Fruit fly (Drosophila melanogaster) whole organism, embryonic: ENCODE data around the gene CG31103.

ENCODE experiments used
- CG10366 ChIP-seq: fragments of 200-800 bp; sonication (Bioruptor generic); IDR thresholded peaks from 2 replicates; pipeline ENCODE4 v1.3.6; 2022; ENCODE audit warnings: missing biosample characterization, missing genetic modification characterization
- CG10565 ChIP-seq: fragments of 200-800 bp; sonication (Bioruptor generic); optimal IDR thresholded peaks from 3 replicates; lab custom pipeline; 2016; ENCODE audit warnings: missing biosample characterization, mild to moderate bottlenecking, missing genetic modification characterization
- CG11093 ChIP-seq: fragments of 200-800 bp; sonication (Bioruptor generic); IDR thresholded peaks from 3 replicates; pipeline ENCODE4 v1.3.6; 2022; ENCODE audit warnings: missing biosample characterization, missing genetic modification characterization
- CG12155 ChIP-seq: fragments of 200-800 bp; sonication (Bioruptor generic); optimal IDR thresholded peaks from 3 replicates; lab custom pipeline; 2016; ENCODE audit warnings: missing biosample characterization, missing genetic modification characterization
- CG1233 ChIP-seq: fragments of 200-800 bp; sonication (Bioruptor generic); optimal IDR thresholded peaks from 4 replicates; lab custom pipeline; 2018; ENCODE audit warnings: missing biosample characterization, mild to moderate bottlenecking, missing genetic modification characterization
- CG12769 ChIP-seq: fragments of 200-800 bp; sonication (Bioruptor generic); optimal IDR thresholded peaks from 2 replicates; lab custom pipeline; 2019; ENCODE audit warnings: missing biosample characterization, mild to moderate bottlenecking, missing genetic modification characterization, moderate library complexity
- CG13123 ChIP-seq: fragments of 200-800 bp; sonication (Bioruptor generic); optimal IDR thresholded peaks from 2 replicates; lab custom pipeline; 2016; ENCODE audit warnings: missing biosample characterization, missing genetic modification characterization
- CG13624 ChIP-seq: fragments of 200-800 bp; sonication (Bioruptor generic); optimal IDR thresholded peaks from 2 replicates; lab custom pipeline; 2016; ENCODE audit warnings: missing biosample characterization, missing genetic modification characterization
- CG14441 ChIP-seq: fragments of 200-800 bp; sonication (Bioruptor generic); IDR thresholded peaks from 2 replicates; pipeline ENCODE4 v1.3.6; 2022; ENCODE audit warnings: missing biosample characterization, missing genetic modification characterization
- CG17385 ChIP-seq: fragments of 200-800 bp; sonication (Bioruptor generic); optimal IDR thresholded peaks from 3 replicates; lab custom pipeline; 2018; ENCODE audit warnings: missing biosample characterization, mild to moderate bottlenecking, missing genetic modification characterization
- CG18262 ChIP-seq: fragments of 200-800 bp; optimal IDR thresholded peaks from 3 replicates; lab custom pipeline; 2019; ENCODE audit warnings: missing biosample characterization, mild to moderate bottlenecking, missing genetic modification characterization, moderate library complexity
- CG2120 ChIP-seq: fragments of 200-800 bp; sonication (Bioruptor generic); optimal IDR thresholded peaks from 3 replicates; lab custom pipeline; 2016; ENCODE audit warnings: missing biosample characterization, missing genetic modification characterization
- CG3163 ChIP-seq: fragments of 200-800 bp; sonication (Bioruptor generic); optimal IDR thresholded peaks from 3 replicates; lab custom pipeline; 2016; ENCODE audit warnings: missing biosample characterization, missing genetic modification characterization
- CG7987 ChIP-seq: fragments of 200-800 bp; sonication (Bioruptor generic); optimal IDR thresholded peaks from 2 replicates; lab custom pipeline; 2018; ENCODE audit warnings: missing biosample characterization, mild to moderate bottlenecking, missing genetic modification characterization, moderate library complexity
- CG9437 ChIP-seq: fragments of 200-800 bp; sonication (Bioruptor generic); optimal IDR thresholded peaks from 2 replicates; lab custom pipeline; 2018; ENCODE audit warnings: missing biosample characterization, mild to moderate bottlenecking, missing genetic modification characterization
- CG9876 ChIP-seq: fragments of 200-800 bp; sonication (Bioruptor generic); optimal IDR thresholded peaks from 2 replicates; lab custom pipeline; 2016; ENCODE audit warnings: missing biosample characterization, missing genetic modification characterization
- Camta ChIP-seq: fragments of 200-800 bp; sonication (Bioruptor generic); optimal IDR thresholded peaks from 2 replicates; lab custom pipeline; 2016; ENCODE audit warnings: missing biosample characterization, missing genetic modification characterization
- Dip3 ChIP-seq: fragments of 200-800 bp; sonication (Bioruptor generic); optimal IDR thresholded peaks from 3 replicates; lab custom pipeline; 2016; ENCODE audit warnings: missing biosample characterization, missing genetic modification characterization
- Dp ChIP-seq: fragments of 200-800 bp; sonication (Bioruptor generic); optimal IDR thresholded peaks from 2 replicates; lab custom pipeline; 2018; ENCODE audit warnings: missing biosample characterization, mild to moderate bottlenecking, missing genetic modification characterization, moderate library complexity
- MBD-R2 ChIP-seq: fragments of 200-800 bp; sonication (Bioruptor generic); IDR thresholded peaks from 2 replicates; pipeline ENCODE4 v1.3.6; 2022; ENCODE audit warnings: missing biosample characterization, missing genetic modification characterization
- Meics ChIP-seq: fragments of 200-800 bp; sonication (Bioruptor generic); optimal IDR thresholded peaks from 2 replicates; lab custom pipeline; 2017; ENCODE audit warnings: missing biosample characterization, mild to moderate bottlenecking, missing genetic modification characterization
- NFAT ChIP-seq: fragments of 200-800 bp; sonication (Bioruptor generic); IDR thresholded peaks from 2 replicates; pipeline ENCODE4 v1.3.6; 2022; ENCODE audit warnings: missing biosample characterization, missing genetic modification characterization
- Nf-YC ChIP-seq: fragments of 200-800 bp; optimal IDR thresholded peaks from 3 replicates; lab custom pipeline; 2019; ENCODE audit warnings: missing biosample characterization, mild to moderate bottlenecking, missing genetic modification characterization, moderate library complexity
- Optix ChIP-seq: fragments of 200-800 bp; sonication (Bioruptor generic); IDR thresholded peaks from 3 replicates; pipeline ENCODE4 v1.3.6; 2022; ENCODE audit warnings: missing biosample characterization, missing genetic modification characterization
- Poxn ChIP-seq: fragments of 200-800 bp; sonication (Bioruptor generic); IDR thresholded peaks from 2 replicates; pipeline ENCODE4 v1.3.6; 2022; ENCODE audit warnings: missing biosample characterization, missing genetic modification characterization
- Stat92E ChIP-seq, 3 experiments: fragments of >200 bp in 2 of 3; fragments of 200-800 bp in 1 of 3; sonication (Bioruptor generic) in 1 of 3; optimal IDR thresholded peaks; 2 replicates each; lab custom pipeline; 2017 to 2019; ENCODE audit warnings: missing biosample characterization in 3 of 3, missing genetic modification characterization in 3 of 3, mild to moderate bottlenecking in 1 of 3, moderate library complexity in 1 of 3
- abd-A ChIP-seq: fragments of 200-800 bp; sonication (Bioruptor generic); optimal IDR thresholded peaks from 3 replicates; lab custom pipeline; 2019; ENCODE audit warnings: missing biosample characterization, mild to moderate bottlenecking, missing genetic modification characterization, moderate library complexity
- bcd ChIP-seq: fragments of 200-800 bp; sonication (Bioruptor generic); optimal IDR thresholded peaks from 2 replicates; lab custom pipeline; 2017; ENCODE audit warnings: missing biosample characterization, mild to moderate bottlenecking, missing genetic modification characterization
- bsh ChIP-seq, 2 experiments: fragments of 200-800 bp; sonication (Bioruptor generic); optimal IDR thresholded peaks; 2 replicates each; lab custom pipeline; 2017 to 2018; ENCODE audit warnings: mild to moderate bottlenecking in 2 of 2, missing biosample characterization in 2 of 2, missing genetic modification characterization in 2 of 2, moderate library complexity in 1 of 2
- cad ChIP-seq: fragments of >200 bp; optimal IDR thresholded peaks from 2 replicates; lab custom pipeline; 2017; ENCODE audit warnings: missing biosample characterization, missing genetic modification characterization
- dmrt11E ChIP-seq: fragments of 200-800 bp; sonication (Bioruptor generic); optimal IDR thresholded peaks from 3 replicates; lab custom pipeline; 2018; ENCODE audit warnings: missing biosample characterization, mild to moderate bottlenecking, missing genetic modification characterization, moderate library complexity
- dysf ChIP-seq: fragments of 200-800 bp; sonication (Bioruptor generic); IDR thresholded peaks from 3 replicates; pipeline ENCODE4 v1.3.6; 2022; ENCODE audit warnings: missing biosample characterization, missing genetic modification characterization
- exex ChIP-seq: fragments of 200-800 bp; sonication (Bioruptor generic); optimal IDR thresholded peaks from 4 replicates; lab custom pipeline; 2018; ENCODE audit warnings: missing biosample characterization, mild to moderate bottlenecking, missing genetic modification characterization, moderate library complexity
- gcm2 ChIP-seq: fragments of 200-800 bp; sonication (Bioruptor generic); optimal IDR thresholded peaks from 2 replicates; lab custom pipeline; 2016; ENCODE audit warnings: missing biosample characterization, missing genetic modification characterization
- gfzf ChIP-seq: fragments of 200-800 bp; sonication (Bioruptor generic); optimal IDR thresholded peaks from 2 replicates; lab custom pipeline; 2016; ENCODE audit warnings: missing biosample characterization, mild to moderate bottlenecking, missing genetic modification characterization, moderate library complexity
- grau ChIP-seq: fragments of 200-800 bp; optimal IDR thresholded peaks from 3 replicates; lab custom pipeline; 2019; ENCODE audit warnings: missing biosample characterization, mild to moderate bottlenecking, missing genetic modification characterization, moderate library complexity
- gsb ChIP-seq: fragments of 200-800 bp; sonication (Bioruptor generic); IDR thresholded peaks from 2 replicates; pipeline ENCODE4 v1.3.6; 2022; ENCODE audit warnings: missing biosample characterization, missing genetic modification characterization
- gt ChIP-seq: fragments of 200-800 bp; sonication (Bioruptor generic); IDR thresholded peaks from 2 replicates; pipeline ENCODE4 v1.3.6; 2022; ENCODE audit warnings: missing biosample characterization, missing genetic modification characterization
- insv ChIP-seq, 2 experiments: fragments of 200-800 bp; sonication (Bioruptor generic); optimal IDR thresholded peaks; 3 replicates each; lab custom pipeline; 2016 to 2018; ENCODE audit warnings: missing biosample characterization in 2 of 2, missing genetic modification characterization in 2 of 2
- ken ChIP-seq: fragments of 200-800 bp; sonication (Bioruptor generic); IDR thresholded peaks from 3 replicates; pipeline ENCODE4 v1.3.6; 2022; ENCODE audit warnings: missing biosample characterization, missing genetic modification characterization
- lab ChIP-seq: fragments of 200-800 bp; sonication (Bioruptor generic); optimal IDR thresholded peaks from 3 replicates; lab custom pipeline; 2017; ENCODE audit warnings: missing biosample characterization, missing genetic modification characterization, mild to moderate bottlenecking, moderate library complexity, missing genetic modification reagents
- mld ChIP-seq: fragments of 200-800 bp; sonication (Bioruptor generic); IDR thresholded peaks from 3 replicates; pipeline ENCODE4 v1.3.6; 2022; ENCODE audit warnings: missing biosample characterization, missing genetic modification characterization; ENCODE audit not compliant: partially characterized antibody
- onecut ChIP-seq: fragments of 200-800 bp; sonication (Bioruptor generic); IDR thresholded peaks from 2 replicates; pipeline ENCODE4 v1.3.6; 2022; ENCODE audit warnings: missing biosample characterization, missing genetic modification characterization
- pb ChIP-seq: fragments of 200-800 bp; sonication (Bioruptor generic); optimal IDR thresholded peaks from 3 replicates; lab custom pipeline; 2016; ENCODE audit warnings: missing biosample characterization, missing genetic modification characterization
- pnt ChIP-seq: fragments of 200-800 bp; sonication (Bioruptor generic); optimal IDR thresholded peaks from 3 replicates; lab custom pipeline; 2016; ENCODE audit warnings: missing biosample characterization, missing genetic modification characterization
- trem ChIP-seq: fragments of 200-800 bp; optimal IDR thresholded peaks from 3 replicates; lab custom pipeline; 2019; ENCODE audit warnings: missing biosample characterization, mild to moderate bottlenecking, missing genetic modification characterization, moderate library complexity
- twi ChIP-seq: fragments of 200-800 bp; optimal IDR thresholded peaks from 2 replicates; lab custom pipeline; 2019; ENCODE audit warnings: missing biosample characterization, mild to moderate bottlenecking, missing genetic modification characterization, moderate library complexity
- unc-4 ChIP-seq: fragments of 200-800 bp; sonication (Bioruptor generic); IDR thresholded peaks from 2 replicates; pipeline ENCODE4 v1.3.6; 2022; ENCODE audit warnings: missing biosample characterization, missing genetic modification characterization; ENCODE audit not compliant: partially characterized antibody
- z ChIP-seq: fragments of 200-800 bp; sonication (Bioruptor generic); IDR thresholded peaks from 3 replicates; pipeline ENCODE4 v1.3.6; 2022; ENCODE audit warnings: missing biosample characterization, missing genetic modification characterization
- zfh2 ChIP-seq: fragments of 200-800 bp; sonication (Bioruptor generic); optimal IDR thresholded peaks from 2 replicates; lab custom pipeline; 2016; ENCODE audit warnings: missing biosample characterization, missing genetic modification characterization

CG31103 gene

DNA sequence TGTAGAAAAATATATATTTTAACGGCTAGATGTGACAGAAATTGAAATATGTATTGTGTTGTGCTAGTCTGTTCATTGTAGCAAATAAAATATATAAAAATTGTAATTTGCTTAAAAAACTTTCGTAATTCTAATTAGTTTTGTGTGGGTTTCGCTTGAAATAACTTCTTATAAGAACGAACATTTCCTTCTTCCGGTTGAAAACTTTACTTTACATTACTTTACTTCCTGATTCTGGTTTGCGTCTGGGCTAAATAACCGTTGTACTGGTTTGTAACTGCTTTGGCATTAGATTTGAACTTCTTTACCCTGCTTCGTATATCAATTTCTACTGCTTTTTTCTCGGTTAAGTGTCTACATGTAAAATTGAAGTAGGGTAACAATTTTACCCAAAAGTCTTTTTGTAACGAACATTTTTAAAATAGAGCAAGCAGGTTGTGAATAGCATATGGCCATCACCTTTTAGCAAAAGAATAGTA, 25.4 kb upstream of the CG31103 start, which contains the start of gene lobo (continued):
- TF ChIP-seq CG10565 (GFP tag; lab: Kevin White, UChicago) (no peak), Poxn (0 out of 2 replicates have a peak, but pooled peaks have one; percentile 18), CG7987 (peak; percentile 69), CG10366 (GFP tag; lab: Robert Waterston, UW) (peak; percentile 70), bsh (GFP tag; optimal IDR thresholded peaks at IDR 0.05; lab: Kevin White, UChicago) (no peak), CG3163 (GFP tag; lab: Kevin White, UChicago) (peak; percentile 54), CG18262 (no peak), dmrt11E (tag; lab: Kevin White, UChicago) (peak; percentile 39), CG12155 (GFP tag; lab: Kevin White, UChicago) (peak; percentile 9), insv (GFP tag; optimal IDR thresholded peaks at IDR 0.05; lab: Kevin White, UChicago) (peak; percentile 90 to 99), pb (GFP tag; lab: Kevin White, UChicago) (peak; percentile 57), mld (GFP tag; lab: Robert Waterston, UW) (no peak), Camta (GFP tag; lab: Kevin White, UChicago) (peak; percentile 75), trem (tag; lab: Kevin White, UChicago) (peak; percentile 60), onecut (GFP tag; lab: Robert Waterston, UW) (no peak), CG13123 (GFP tag; lab: Kevin White, UChicago) (peak; percentile 7), NFAT (GFP tag; lab: Robert Waterston, UW) (peak; percentile 77), Stat92E (GFP tag; optimal IDR thresholded peaks at IDR 0.05; lab: Kevin White, UChicago) (peak in 1 of 3 experiments; percentile 15), Optix (GFP tag; lab: Robert Waterston, UW) (peak; percentile 45; the same call in 1 of the 3 replicates), zfh2 (GFP tag; lab: Kevin White, UChicago) (peak; percentile 45), dysf (GFP tag; lab: Robert Waterston, UW) (peak; percentile 37; the same call in 2 of the 3 replicates), gsb (GFP tag; lab: Robert Waterston, UW) (no peak), bcd (GFP tag; lab: Kevin White, UChicago) (peak; percentile 80), Dp (peak; percentile 29), CG14441 (GFP tag; lab: Robert Waterston, UW) (peak; percentile 45), exex (tag; lab: Kevin White, UChicago) (no peak), lab (GFP tag; lab: Kevin White, UChicago) (peak; percentile 67), CG9437 (GFP tag; lab: Kevin White, UChicago) (peak; percentile 47), CG13624 (GFP tag; lab: Kevin White, UChicago) (peak; percentile 83), pnt (GFP tag; lab: Kevin White, UChicago) (peak; percentile 31), gfzf (peak; percentile 25), Nf-YC (peak; percentile 33), abd-A (peak; percentile 10), MBD-R2 (GFP tag; lab: Robert Waterston, UW) (peak; percentile 49), CG17385 (peak; percentile 59), CG1233 (GFP tag; lab: Kevin White, UChicago) (peak; percentile 68), unc-4 (GFP tag; lab: Robert Waterston, UW) (0 out of 2 replicates have a peak, but pooled peaks have one; percentile 25), gt (no peak), Meics (peak; percentile 76), CG12769 (no peak), z (GFP tag; lab: Robert Waterston, UW) (no peak), grau (tag; lab: Kevin White, UChicago) (peak; percentile 66), CG2120 (GFP tag; lab: Kevin White, UChicago) (peak; percentile 55), gcm2 (no peak), CG11093 (GFP tag; lab: Robert Waterston, UW) (no peak), ken (GFP tag; lab: Robert Waterston, UW) (0 out of 3 replicates have a peak, but pooled peaks have one; percentile 10), twi (tag; lab: Kevin White, UChicago) (peak; percentile 57), CG9876 (GFP tag; lab: Kevin White, UChicago) (peak; percentile 64), cad (GFP tag; lab: Kevin White, UChicago) (no peak), Dip3 (GFP tag; lab: Kevin White, UChicago) (peak; percentile 48)
